Worm (Caenorhabditis elegans) whole organism, L4/young adult: ENCODE measurements around the gene nucb-1.

Experiments used
- W03F9.2 ChIP-seq: fragments of 150-350 bp; optimal IDR thresholded peaks from 2 replicates; lab custom pipeline; 2014; ENCODE audit warnings: missing biosample characterization, missing genetic modification characterization
- dao-5 ChIP-seq: sonication (generic microtip); optimal IDR thresholded peaks from 2 replicates; lab custom pipeline; 2016; ENCODE audit warnings: missing genotype, missing genetic modification characterization, moderate library complexity, missing compliant biosample characterization
- him-1 ChIP-seq: sonication (generic microtip); optimal IDR thresholded peaks from 2 replicates; lab custom pipeline; 2016; ENCODE audit warnings: missing genotype, missing genetic modification reagents, missing genetic modification characterization, missing compliant biosample characterization

- TF ChIP-seq W03F9.2 (tag; lab: Kevin White, UChicago) (no peak), him-1 (tag; lab: Kevin White, UChicago) (no peak), dao-5 (tag; lab: Kevin White, UChicago) (no peak)
Measured at ce11 chrX:10174683-10175082, 22.8 kb upstream of the nucb-1 start, which contains the start of gene C07A4.3.
